Worm (Caenorhabditis elegans) whole organism, young adult: ENCODE measurements around the gene haf-3.

Experiments used
- B0261.1 ChIP-seq: sonication (generic microtip); optimal IDR thresholded peaks from 2 replicates; lab custom pipeline; 2016; ENCODE audit warnings: mild to moderate bottlenecking, missing genetic modification characterization, moderate library complexity, missing compliant biosample characterization
- D2030.7 ChIP-seq: fragments of 200-800 bp; sonication (Bioruptor generic); IDR thresholded peaks from 2 replicates; pipeline ENCODE4 v1.3.6; 2022; ENCODE audit warnings: missing genetic modification reagents, missing genetic modification characterization, missing compliant biosample characterization
- F22D6.2 ChIP-seq: sonication (generic microtip); optimal IDR thresholded peaks from 2 replicates; lab custom pipeline; 2016; ENCODE audit warnings: mild to moderate bottlenecking, missing genetic modification characterization, missing compliant biosample characterization
- F23B12.7 ChIP-seq: sonication (generic microtip); optimal IDR thresholded peaks from 2 replicates; lab custom pipeline; 2017; ENCODE audit warnings: missing genetic modification characterization, mild to moderate bottlenecking, missing compliant biosample characterization, antibody characterized with exemption, moderate library complexity; ENCODE audit not compliant: insufficient read depth
- F37B4.10 ChIP-seq: fragments of 200-800 bp; sonication (Bioruptor generic); IDR thresholded peaks from 2 replicates; pipeline ENCODE4 v1.3.6; 2022; ENCODE audit warnings: missing genetic modification characterization, missing compliant biosample characterization
- F57A8.1 ChIP-seq: fragments of 200-800 bp; sonication (Bioruptor generic); optimal IDR thresholded peaks from 2 replicates; lab custom pipeline; 2018; ENCODE audit warnings: mild to moderate bottlenecking, missing genetic modification characterization, moderate library complexity, missing compliant biosample characterization
- F57C9.4 ChIP-seq: sonication (generic microtip); optimal IDR thresholded peaks from 2 replicates; lab custom pipeline; 2017; ENCODE audit warnings: mild to moderate bottlenecking, missing genetic modification characterization, missing compliant biosample characterization
- T26A5.8 ChIP-seq: sonication (generic microtip); optimal IDR thresholded peaks from 2 replicates; lab custom pipeline; 2016; ENCODE audit warnings: missing genetic modification characterization, missing compliant biosample characterization
- Y67H2A.10 ChIP-seq: fragments of 200-800 bp; sonication (Bioruptor generic); conservative IDR thresholded peaks from 2 replicates; pipeline ENCODE4 v1.3.6; 2022; ENCODE audit warnings: missing genetic modification reagents, missing genetic modification characterization, missing compliant biosample characterization
- aptf-3 ChIP-seq: fragments of 200-800 bp; sonication (Bioruptor generic); IDR thresholded peaks from 2 replicates; pipeline ENCODE4 v1.3.6; 2022; ENCODE audit warnings: missing genetic modification characterization, missing compliant biosample characterization
- athp-1 ChIP-seq: sonication (generic microtip); optimal IDR thresholded peaks from 2 replicates; lab custom pipeline; 2017; ENCODE audit warnings: mild to moderate bottlenecking, missing genetic modification characterization, missing compliant biosample characterization
- attf-3 ChIP-seq: fragments of 200-800 bp; sonication (Bioruptor generic); conservative IDR thresholded peaks from 2 replicates; pipeline ENCODE4 v1.3.6; 2022; ENCODE audit warnings: missing genetic modification reagents, missing genetic modification characterization, missing compliant biosample characterization
- bed-2 ChIP-seq: fragments of 200-800 bp; sonication (Bioruptor generic); IDR thresholded peaks from 2 replicates; pipeline ENCODE4 v1.3.6; 2022; ENCODE audit warnings: missing genetic modification reagents, missing genetic modification characterization, missing compliant biosample characterization
- ccch-3 ChIP-seq: fragments of 200-800 bp; sonication (Bioruptor generic); optimal IDR thresholded peaks from 2 replicates; lab custom pipeline; 2018; ENCODE audit warnings: mild to moderate bottlenecking, missing genetic modification characterization, missing compliant biosample characterization
- cebp-1 ChIP-seq, 2 experiments: fragments of 200-800 bp in 1 of 2; sonication (Bioruptor generic) in 1 of 2; sonication (generic microtip) in 1 of 2; IDR thresholded peaks in 1 of 2; optimal IDR thresholded peaks in 1 of 2; 2 replicates each; pipeline versions ENCODE4 v1.3.6 to Lab custom; 2017 to 2022; ENCODE audit warnings: missing compliant biosample characterization in 2 of 2, missing genetic modification characterization in 2 of 2, mild to moderate bottlenecking in 1 of 2, missing genetic modification reagents in 1 of 2, moderate library complexity in 1 of 2
- cebp-2 ChIP-seq: fragments of 200-800 bp; sonication (Bioruptor generic); IDR thresholded peaks from 2 replicates; pipeline ENCODE4 v1.3.6; 2022; ENCODE audit warnings: missing genetic modification characterization, missing compliant biosample characterization
- dpff-1 ChIP-seq: sonication (generic microtip); optimal IDR thresholded peaks from 2 replicates; lab custom pipeline; 2017; ENCODE audit warnings: mild to moderate bottlenecking, missing genetic modification characterization, missing compliant biosample characterization
- ekl-4 ChIP-seq: fragments of 200-800 bp; sonication (Bioruptor generic); IDR thresholded peaks from 2 replicates; pipeline ENCODE4 v1.3.6; 2022; ENCODE audit warnings: missing genetic modification reagents, missing genetic modification characterization, missing compliant biosample characterization
- him-1 ChIP-seq: sonication (generic microtip); optimal IDR thresholded peaks from 2 replicates; lab custom pipeline; 2016; ENCODE audit warnings: missing genotype, missing genetic modification reagents, missing genetic modification characterization, missing compliant biosample characterization
- hmg-1.2 ChIP-seq: fragments of 200-800 bp; sonication (Bioruptor generic); IDR thresholded peaks from 2 replicates; pipeline ENCODE4 v1.3.6; 2022; ENCODE audit warnings: missing genetic modification reagents, missing genetic modification characterization, missing compliant biosample characterization
- hmg-20 ChIP-seq: fragments of 200-800 bp; sonication (Bioruptor generic); IDR thresholded peaks from 2 replicates; pipeline ENCODE4 v1.3.6; 2022; ENCODE audit warnings: missing genetic modification reagents, missing genetic modification characterization, missing compliant biosample characterization
- hrde-1 ChIP-seq: sonication (generic microtip); optimal IDR thresholded peaks from 2 replicates; lab custom pipeline; 2016; ENCODE audit warnings: missing genetic modification characterization, mild to moderate bottlenecking, missing compliant biosample characterization, moderate library complexity, missing genotype, missing genetic modification reagents, borderline replicate concordance
- hsf-1 ChIP-seq: fragments of 200-800 bp; sonication (Bioruptor generic); IDR thresholded peaks from 2 replicates; pipeline ENCODE4 v1.3.6; 2022; ENCODE audit warnings: missing genetic modification reagents, missing genetic modification characterization, missing compliant biosample characterization
- lag-1 ChIP-seq: fragments of 200-800 bp; sonication (Bioruptor generic); IDR thresholded peaks from 2 replicates; pipeline ENCODE4 v1.3.6; 2022; ENCODE audit warnings: missing genetic modification reagents, missing genetic modification characterization, missing compliant biosample characterization
- let-607 ChIP-seq, 2 experiments: fragments of 200-800 bp in 1 of 2; sonication (Bioruptor generic) in 1 of 2; sonication (generic microtip) in 1 of 2; optimal IDR thresholded peaks; 2 replicates each; lab custom pipeline; 2016 to 2018; ENCODE audit warnings: mild to moderate bottlenecking in 2 of 2, missing compliant biosample characterization in 2 of 2, missing genetic modification characterization in 2 of 2, moderate library complexity in 2 of 2, missing genotype in 1 of 2
- lsy-27 ChIP-seq: sonication (generic microtip); optimal IDR thresholded peaks from 2 replicates; lab custom pipeline; 2017; ENCODE audit warnings: missing genetic modification characterization, mild to moderate bottlenecking, missing compliant biosample characterization, antibody characterized with exemption, missing genotype, borderline replicate concordance; ENCODE audit not compliant: insufficient read depth
- nfya-2 ChIP-seq: fragments of 200-800 bp; sonication (Bioruptor generic); IDR thresholded peaks from 2 replicates; pipeline ENCODE4 v1.3.6; 2022; ENCODE audit warnings: missing genetic modification reagents, missing genetic modification characterization, missing compliant biosample characterization
- nhr-179 ChIP-seq: sonication (generic microtip); optimal IDR thresholded peaks from 2 replicates; lab custom pipeline; 2016; ENCODE audit warnings: mild to moderate bottlenecking, missing genetic modification characterization, missing compliant biosample characterization
- nhr-80 ChIP-seq: sonication (generic microtip); optimal IDR thresholded peaks from 2 replicates; lab custom pipeline; 2016; ENCODE audit warnings: missing genetic modification characterization, missing compliant biosample characterization
- pbrm-1 ChIP-seq: fragments of 200-800 bp; sonication (Bioruptor generic); IDR thresholded peaks from 2 replicates; pipeline ENCODE4 v1.3.6; 2022; ENCODE audit warnings: missing genetic modification reagents, missing genetic modification characterization, missing compliant biosample characterization
- pha-4 ChIP-seq: fragments of 150-350 bp; sonication (generic microtip); optimal IDR thresholded peaks from 2 replicates; lab custom pipeline; 2014; ENCODE audit warnings: missing biosample characterization, missing genetic modification reagents, missing genetic modification characterization
- repo-1 ChIP-seq: sonication (generic microtip); optimal IDR thresholded peaks from 2 replicates; lab custom pipeline; 2017; ENCODE audit warnings: mild to moderate bottlenecking, missing genetic modification characterization, missing compliant biosample characterization
- rpc-1 ChIP-seq, 2 experiments: fragments of 150-350 bp in 1 of 2; sonication (generic microtip) in 1 of 2; optimal IDR thresholded peaks; 2 replicates each; lab custom pipeline; 2014 to 2018; ENCODE audit warnings: missing biosample characterization in 1 of 2, missing genetic modification characterization in 1 of 2, missing genetic modification reagents in 1 of 2, missing genotype in 1 of 2
- sdz-38 ChIP-seq: sonication (generic microtip); optimal IDR thresholded peaks from 2 replicates; lab custom pipeline; 2016; ENCODE audit warnings: missing genotype, missing genetic modification characterization, missing compliant biosample characterization
- snpc-1.1 ChIP-seq: sonication (generic microtip); optimal IDR thresholded peaks from 2 replicates; lab custom pipeline; 2017; ENCODE audit warnings: missing genetic modification characterization, mild to moderate bottlenecking, missing compliant biosample characterization, antibody characterized with exemption, moderate library complexity, missing genotype, missing genetic modification reagents; ENCODE audit not compliant: insufficient read depth
- snpc-3.4 ChIP-seq: sonication (generic microtip); optimal IDR thresholded peaks from 2 replicates; lab custom pipeline; 2017; ENCODE audit warnings: missing genetic modification characterization, mild to moderate bottlenecking, missing compliant biosample characterization, antibody characterized with exemption, moderate library complexity, missing genotype, missing genetic modification reagents
- snpc-4 ChIP-seq, 5 experiments: fragments of 150-350 bp in 1 of 5; sonication (generic microtip) in 4 of 5; optimal IDR thresholded peaks; 2 replicates each; lab custom pipeline; 2014 to 2018; ENCODE audit warnings: missing genetic modification characterization in 5 of 5, missing biosample characterization in 3 of 5, antibody characterized with exemption in 2 of 5, mild to moderate bottlenecking in 2 of 5, missing compliant biosample characterization in 2 of 5, missing genotype in 2 of 5, moderate library complexity in 2 of 5, missing genetic modification reagents in 1 of 5
- tbp1 ChIP-seq: fragments of 200-800 bp; sonication (Bioruptor generic); optimal IDR thresholded peaks from 2 replicates; lab custom pipeline; 2018; ENCODE audit warnings: mild to moderate bottlenecking, missing genetic modification characterization, missing compliant biosample characterization
- tbx-9 ChIP-seq: sonication (generic microtip); optimal IDR thresholded peaks from 2 replicates; lab custom pipeline; 2016; ENCODE audit warnings: borderline replicate concordance, missing genetic modification characterization, inconsistent platforms, missing compliant biosample characterization
- tlf-1 ChIP-seq: fragments of 200-800 bp; sonication (Bioruptor generic); optimal IDR thresholded peaks from 2 replicates; lab custom pipeline; 2018; ENCODE audit warnings: mild to moderate bottlenecking, missing genetic modification characterization, missing compliant biosample characterization
- unc-130 ChIP-seq: sonication (generic microtip); optimal IDR thresholded peaks from 2 replicates; lab custom pipeline; 2016; ENCODE audit warnings: missing genetic modification reagents, missing genetic modification characterization, missing compliant biosample characterization
- unc-62 ChIP-seq: fragments of 150-350 bp; optimal IDR thresholded peaks from 2 replicates; lab custom pipeline; 2014; ENCODE audit warnings: missing biosample characterization, missing genetic modification reagents, missing genetic modification characterization
- zfh-2 ChIP-seq: fragments of 200-800 bp; sonication (Bioruptor generic); conservative IDR thresholded peaks from 2 replicates; pipeline ENCODE4 v1.3.6; 2022; ENCODE audit warnings: missing genetic modification reagents, missing genetic modification characterization, missing compliant biosample characterization
- ztf-22 ChIP-seq: fragments of 200-800 bp; sonication (Bioruptor generic); optimal IDR thresholded peaks from 2 replicates; lab custom pipeline; 2018; ENCODE audit warnings: mild to moderate bottlenecking, missing genetic modification characterization, moderate library complexity, missing compliant biosample characterization
- ztf-3 ChIP-seq: fragments of 200-800 bp; sonication (Bioruptor generic); optimal IDR thresholded peaks from 2 replicates; lab custom pipeline; 2018; ENCODE audit warnings: mild to moderate bottlenecking, missing genetic modification characterization, missing compliant biosample characterization
- ztf-6 ChIP-seq: fragments of 200-800 bp; sonication (Bioruptor generic); IDR thresholded peaks from 2 replicates; pipeline ENCODE4 v1.3.6; 2022; ENCODE audit warnings: missing genetic modification reagents, missing genetic modification characterization, missing compliant biosample characterization

haf-3 gene

DNA sequence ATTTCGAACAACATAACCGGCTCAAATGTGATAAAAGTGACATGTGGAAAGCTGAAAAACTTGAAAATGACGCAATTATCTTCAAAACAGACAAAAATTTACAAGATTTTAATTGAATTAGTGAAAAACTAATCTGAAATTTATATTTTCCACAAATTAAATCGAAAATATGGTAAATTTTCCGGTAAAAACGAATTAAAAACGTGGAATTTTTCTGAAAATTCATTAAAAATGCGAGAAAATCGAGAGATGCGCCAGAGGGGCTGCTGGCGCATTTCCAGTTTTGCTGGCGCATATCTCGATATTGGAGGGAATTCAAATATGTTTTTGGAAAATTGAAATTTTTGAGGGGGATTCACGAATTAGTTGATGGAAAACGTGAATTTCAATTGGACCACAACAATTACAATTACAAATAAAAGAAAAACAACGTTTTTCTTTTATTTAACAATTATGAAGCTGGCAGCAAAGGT lies at the start of gene haf-3, which contains the start of gene F57A10.2:
Gene haf-3, minus strand, starts transcription at position 51 of the 473 bp plus-strand sequence.
Gene F57A10.2, plus strand, starts transcription at position 454 of the 473 bp plus-strand sequence.
- TF ChIP-seq pbrm-1, result peak; percentile 92
- TF ChIP-seq hmg-1.2 (GFP tag; lab: Robert Waterston, UW), result peak; percentile 57
- TF ChIP-seq zfh-2 (GFP tag; lab: Robert Waterston, UW), result no peak
- TF ChIP-seq pha-4, result peak; percentile 86
- TF ChIP-seq F22D6.2 (tag; lab: Kevin White, UChicago), result peak; percentile 12
- TF ChIP-seq dpff-1 (tag; lab: Kevin White, UChicago), result no peak
- TF ChIP-seq T26A5.8 (tag; lab: Kevin White, UChicago), result no peak
- TF ChIP-seq athp-1 (tag; lab: Kevin White, UChicago), result no peak
- peak; percentile 70 for TF ChIP-seq attf-3 (GFP tag; lab: Robert Waterston, UW)
- peak; percentile 28 for TF ChIP-seq nhr-80
- peak; percentile 34 for TF ChIP-seq B0261.1 (tag; lab: Kevin White, UChicago)
- no peak for TF ChIP-seq aptf-3 (GFP tag; lab: Robert Waterston, UW)
- no peak for TF ChIP-seq F37B4.10 (GFP tag; lab: Robert Waterston, UW)
- no peak for TF ChIP-seq lag-1 (GFP tag; lab: Robert Waterston, UW)
- no peak for TF ChIP-seq ztf-22 (GFP tag; lab: Kevin White, UChicago)
- TF ChIP-seq ccch-3, result no peak
- TF ChIP-seq snpc-3.4, result peak; percentile 83
- peak; percentile 36 for TF ChIP-seq snpc-4 (GFP tag; optimal IDR thresholded peaks at IDR 0.05; lab: Kevin White, UChicago)
- TF ChIP-seq snpc-4 (tag; optimal IDR thresholded peaks at IDR 0.05; lab: Kevin White, UChicago), result peak; percentile 70 to 86 (median 81)
- TF ChIP-seq sdz-38 (tag; lab: Kevin White, UChicago), result no peak
- no peak for TF ChIP-seq Y67H2A.10 (GFP tag; lab: Robert Waterston, UW)
- peak; percentile 70 for TF ChIP-seq repo-1 (tag; lab: Kevin White, UChicago)
- TF ChIP-seq D2030.7, result peak; percentile 83
- no peak for TF ChIP-seq nhr-179
- peak; percentile 86 for TF ChIP-seq F23B12.7 (tag; lab: Kevin White, UChicago)
- no peak for TF ChIP-seq nfya-2 (GFP tag; lab: Robert Waterston, UW)
- TF ChIP-seq snpc-1.1 (tag; lab: Kevin White, UChicago), result peak; percentile 46
- peak; percentile 65 for TF ChIP-seq him-1
- TF ChIP-seq tbp1 (GFP tag; lab: Kevin White, UChicago), result peak; percentile 72
- TF ChIP-seq ztf-6, result no peak
- peak; percentile 82 for TF ChIP-seq hsf-1 (GFP tag; lab: Robert Waterston, UW)
- no peak for TF ChIP-seq lsy-27
- TF ChIP-seq F57A8.1, result no peak
- TF ChIP-seq ztf-3, result no peak
- peak in 1 of 2 experiments; percentile 71 for TF ChIP-seq let-607 (tag; optimal IDR thresholded peaks at IDR 0.05; lab: Kevin White, UChicago)
- TF ChIP-seq cebp-1 (GFP tag; IDR thresholded peaks at IDR 0.05; lab: Robert Waterston, UW), result no peak
- peak; percentile 81 for TF ChIP-seq cebp-1 (tag; optimal IDR thresholded peaks at IDR 0.05; lab: Kevin White, UChicago)
- TF ChIP-seq tbx-9, result no peak
- TF ChIP-seq hmg-20 (GFP tag; lab: Robert Waterston, UW), result peak; percentile 75; the same call in 1 of the 2 replicates
- peak; percentile 82 for TF ChIP-seq ekl-4 (GFP tag; lab: Robert Waterston, UW)
- TF ChIP-seq hrde-1 (tag; lab: Kevin White, UChicago), result no peak
- no peak for TF ChIP-seq unc-62 (GFP tag; lab: Kevin White, UChicago)
- no peak for TF ChIP-seq rpc-1 (optimal IDR thresholded peaks at IDR 0.05; lab: Kevin White, UChicago)
- TF ChIP-seq rpc-1 (tag; optimal IDR thresholded peaks at IDR 0.05; lab: Kevin White, UChicago), result no peak
- no peak for TF ChIP-seq cebp-2
- TF ChIP-seq F57C9.4 (tag; lab: Kevin White, UChicago), result no peak
- TF ChIP-seq bed-2 (GFP tag; lab: Robert Waterston, UW), result no peak
- TF ChIP-seq unc-130 (GFP tag; lab: Kevin White, UChicago), result no peak
- TF ChIP-seq tlf-1, result peak; percentile 88
